Worm (Caenorhabditis elegans) whole organism, L3 larva: ENCODE measurements around the gene mdt-9.

Experiments used
- ZK546.5 ChIP-seq: sonication (generic microtip); optimal IDR thresholded peaks from 2 replicates; lab custom pipeline; 2017; ENCODE audit warnings: missing biosample characterization, missing genetic modification characterization
- aly-2 ChIP-seq: fragments of 150-350 bp; optimal IDR thresholded peaks from 2 replicates; lab custom pipeline; 2014; ENCODE audit warnings: missing biosample characterization, missing genetic modification characterization
- ama-1 ChIP-seq: fragments of 150-350 bp; optimal IDR thresholded peaks from 2 replicates; lab custom pipeline; 2018
- ceh-16 ChIP-seq: sonication (generic microtip); optimal IDR thresholded peaks from 2 replicates; lab custom pipeline; 2017; ENCODE audit warnings: missing biosample characterization, missing genetic modification characterization
- ceh-28 ChIP-seq: fragments of 150-350 bp; optimal IDR thresholded peaks from 2 replicates; lab custom pipeline; 2014; ENCODE audit warnings: missing biosample characterization, missing genetic modification reagents, missing genetic modification characterization
- ceh-82 ChIP-seq: fragments of 150-350 bp; optimal IDR thresholded peaks from 2 replicates; lab custom pipeline; 2014; ENCODE audit warnings: missing biosample characterization, missing genetic modification characterization
- ceh-9 ChIP-seq: sonication (generic microtip); optimal IDR thresholded peaks from 2 replicates; lab custom pipeline; 2018; ENCODE audit warnings: missing biosample characterization, missing genetic modification characterization
- daf-12 ChIP-seq: fragments of 150-350 bp; optimal IDR thresholded peaks from 2 replicates; lab custom pipeline; 2014; ENCODE audit warnings: missing biosample characterization, missing genetic modification reagents, missing genetic modification characterization
- egl-27 ChIP-seq: sonication (generic microtip); optimal IDR thresholded peaks from 4 replicates; lab custom pipeline; 2017; ENCODE audit warnings: missing biosample characterization, missing genetic modification reagents, missing genetic modification characterization
- egl-5 ChIP-seq: fragments of 150-350 bp; optimal IDR thresholded peaks from 2 replicates; lab custom pipeline; 2017; ENCODE audit warnings: missing biosample characterization, missing genetic modification reagents, missing genetic modification characterization, inconsistent platforms
- elt-1 ChIP-seq: fragments of 150-350 bp; optimal IDR thresholded peaks from 2 replicates; lab custom pipeline; 2014; ENCODE audit warnings: missing biosample characterization, missing genetic modification characterization
- elt-2 ChIP-seq: sonication (generic microtip); optimal IDR thresholded peaks from 2 replicates; lab custom pipeline; 2016; ENCODE audit warnings: missing genetic modification reagents, mild to moderate bottlenecking, missing genetic modification characterization, missing compliant biosample characterization
- elt-3 ChIP-seq, 3 experiments: fragments of 150-350 bp in 1 of 3; sonication (generic microtip) in 2 of 3; optimal IDR thresholded peaks; 2 replicates in 2 of 3; 4 replicates in 1 of 3; lab custom pipeline; 2014 to 2017; ENCODE audit warnings: missing biosample characterization in 3 of 3, missing genetic modification characterization in 3 of 3
- eor-1 ChIP-seq, 2 experiments: fragments of 150-350 bp; optimal IDR thresholded peaks; 2 replicates each; lab custom pipeline; 2014 to 2018; ENCODE audit warnings: missing biosample characterization in 2 of 2, missing genetic modification characterization in 2 of 2
- fkh-10 ChIP-seq: sonication (generic microtip); optimal IDR thresholded peaks from 2 replicates; lab custom pipeline; 2017; ENCODE audit warnings: missing biosample characterization, missing genetic modification reagents, missing genetic modification characterization
- fkh-2 ChIP-seq: fragments of 150-350 bp; optimal IDR thresholded peaks from 2 replicates; lab custom pipeline; 2014; ENCODE audit warnings: missing biosample characterization, missing genetic modification reagents, missing genetic modification characterization
- hmg-11 ChIP-seq: sonication (generic microtip); optimal IDR thresholded peaks from 2 replicates; lab custom pipeline; 2016; ENCODE audit warnings: missing genetic modification characterization, missing compliant biosample characterization
- jun-1 ChIP-seq: fragments of 150-350 bp; optimal IDR thresholded peaks from 2 replicates; lab custom pipeline; 2014; ENCODE audit warnings: missing biosample characterization, missing genetic modification reagents, missing genetic modification characterization
- mml-1 ChIP-seq: fragments of 150-350 bp; sonication (generic microtip); optimal IDR thresholded peaks from 3 replicates; lab custom pipeline; 2014; ENCODE audit warnings: missing biosample characterization, missing genetic modification characterization
- nfya-1 ChIP-seq: sonication (generic microtip); optimal IDR thresholded peaks from 2 replicates; lab custom pipeline; 2017; ENCODE audit warnings: missing genetic modification characterization, mild to moderate bottlenecking, missing compliant biosample characterization, antibody characterized with exemption, moderate library complexity; ENCODE audit not compliant: insufficient read depth
- nhr-11 ChIP-seq: fragments of 150-350 bp; optimal IDR thresholded peaks from 2 replicates; lab custom pipeline; 2014; ENCODE audit warnings: missing biosample characterization, missing genetic modification characterization
- nhr-23 ChIP-seq: fragments of 150-350 bp; optimal IDR thresholded peaks from 2 replicates; lab custom pipeline; 2014; ENCODE audit warnings: missing biosample characterization, missing genetic modification reagents, missing genetic modification characterization
- nhr-25 ChIP-seq: sonication (generic microtip); optimal IDR thresholded peaks from 2 replicates; lab custom pipeline; 2017; ENCODE audit warnings: missing biosample characterization, missing genetic modification characterization
- nhr-28 ChIP-seq: fragments of 150-350 bp; optimal IDR thresholded peaks from 2 replicates; lab custom pipeline; 2014; ENCODE audit warnings: missing biosample characterization, missing genetic modification characterization
- nhr-43 ChIP-seq: sonication (generic microtip); optimal IDR thresholded peaks from 2 replicates; lab custom pipeline; 2016; ENCODE audit warnings: mild to moderate bottlenecking, missing genetic modification characterization, missing compliant biosample characterization; ENCODE audit not compliant: poor library complexity, severe bottlenecking
- nhr-76 ChIP-seq: fragments of 150-350 bp; sonication (generic microtip); optimal IDR thresholded peaks from 5 replicates; lab custom pipeline; 2014; ENCODE audit warnings: missing biosample characterization, missing genetic modification characterization
- nhr-77 ChIP-seq: fragments of 150-350 bp; optimal IDR thresholded peaks from 2 replicates; lab custom pipeline; 2014; ENCODE audit warnings: missing biosample characterization, missing genetic modification characterization
- pha-4 ChIP-seq: fragments of 150-350 bp; optimal IDR thresholded peaks from 2 replicates; lab custom pipeline; 2014; ENCODE audit warnings: missing biosample characterization, missing genetic modification reagents, missing genetic modification characterization
- pqm-1 ChIP-seq: fragments of 150-350 bp; optimal IDR thresholded peaks from 2 replicates; lab custom pipeline; 2017; ENCODE audit warnings: missing biosample characterization, missing genetic modification characterization, inconsistent platforms
- sea-2 ChIP-seq: fragments of 150-350 bp; sonication (generic microtip); optimal IDR thresholded peaks from 4 replicates; lab custom pipeline; 2014; ENCODE audit warnings: missing biosample characterization, missing genetic modification reagents, missing genetic modification characterization
- snpc-4 ChIP-seq: fragments of 150-350 bp; optimal IDR thresholded peaks from 2 replicates; lab custom pipeline; 2014; ENCODE audit warnings: missing biosample characterization, missing genetic modification characterization
- tbx-2 ChIP-seq: sonication (generic microtip); optimal IDR thresholded peaks from 2 replicates; lab custom pipeline; 2016; ENCODE audit warnings: mild to moderate bottlenecking, missing genetic modification characterization, missing compliant biosample characterization
- unc-39 ChIP-seq: sonication (generic microtip); optimal IDR thresholded peaks from 4 replicates; lab custom pipeline; 2017; ENCODE audit warnings: missing biosample characterization, missing genetic modification characterization
- ztf-11 ChIP-seq: fragments of 150-350 bp; optimal IDR thresholded peaks from 2 replicates; lab custom pipeline; 2014; ENCODE audit warnings: missing biosample characterization, missing genetic modification characterization
- ztf-4 ChIP-seq: fragments of 150-350 bp; optimal IDR thresholded peaks from 2 replicates; lab custom pipeline; 2014; ENCODE audit warnings: missing biosample characterization, missing genetic modification characterization

Gene mdt-9

DNA sequence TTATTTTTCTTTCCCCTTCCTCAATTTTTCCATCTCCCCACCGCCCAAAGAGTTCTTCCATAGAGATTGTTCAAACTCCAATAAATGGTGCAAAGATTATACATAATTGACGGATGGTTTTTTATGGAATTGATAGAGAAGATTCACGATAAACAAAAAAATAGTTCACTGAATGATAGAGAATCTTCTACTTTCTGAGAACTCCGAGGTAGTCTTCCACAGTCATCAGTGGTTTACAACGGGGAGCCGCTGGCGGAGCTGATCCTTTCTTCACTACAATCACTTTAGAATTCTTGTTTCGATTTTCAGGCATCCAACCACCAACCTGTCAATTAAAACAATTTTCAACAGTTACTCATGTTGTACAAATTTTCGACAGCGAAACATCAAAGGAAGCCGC, 30.2 kb upstream of the mdt-9 start:
- TF ChIP-seq ztf-11 (no peak), jun-1 (tag; lab: Kevin White, UChicago) (no peak), sea-2 (GFP tag; lab: Kevin White, UChicago) (no peak), nhr-77 (no peak), nhr-76 (tag; lab: Kevin White, UChicago) (no peak), nhr-25 (tag; lab: Kevin White, UChicago) (no peak), nfya-1 (tag; lab: Kevin White, UChicago) (no peak), fkh-2 (no peak), mml-1 (tag; lab: Kevin White, UChicago) (no peak), daf-12 (tag; lab: Kevin White, UChicago) (no peak), elt-2 (no peak), eor-1 (tag; optimal IDR thresholded peaks at IDR 0.05; lab: Kevin White, UChicago) (no peak), egl-27 (no peak), tbx-2 (tag; lab: Kevin White, UChicago) (no peak), ama-1 (no peak), egl-5 (tag; lab: Kevin White, UChicago) (no peak), nhr-43 (tag; lab: Kevin White, UChicago) (no peak)

DNA sequence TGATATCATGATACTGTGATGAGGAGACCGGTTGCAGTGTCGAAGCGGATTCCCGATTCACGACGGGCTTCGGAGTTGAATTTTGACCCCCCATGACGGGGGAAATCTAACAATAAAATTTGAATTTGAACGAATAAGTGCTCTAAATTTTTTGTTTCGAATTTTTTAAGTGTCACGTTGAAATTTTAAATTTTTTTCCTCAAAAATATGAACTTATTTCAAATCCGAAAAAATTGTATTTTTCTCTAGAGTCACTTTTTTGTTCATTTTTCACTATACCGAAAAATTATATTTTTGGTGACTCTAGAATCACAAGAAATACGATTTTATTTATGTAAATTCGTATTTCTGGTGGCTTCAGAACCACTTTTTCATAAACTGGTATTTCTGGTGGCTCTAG, 27.7 kb upstream of the mdt-9 start, which contains the start of gene W02A2.8:
TSS of gene W02A2.8 (minus strand) at position 101 of the 400 bp plus-strand sequence.
- TF ChIP-seq elt-3 (tag; optimal IDR thresholded peaks at IDR 0.05; lab: Kevin White, UChicago) = no peak

DNA sequence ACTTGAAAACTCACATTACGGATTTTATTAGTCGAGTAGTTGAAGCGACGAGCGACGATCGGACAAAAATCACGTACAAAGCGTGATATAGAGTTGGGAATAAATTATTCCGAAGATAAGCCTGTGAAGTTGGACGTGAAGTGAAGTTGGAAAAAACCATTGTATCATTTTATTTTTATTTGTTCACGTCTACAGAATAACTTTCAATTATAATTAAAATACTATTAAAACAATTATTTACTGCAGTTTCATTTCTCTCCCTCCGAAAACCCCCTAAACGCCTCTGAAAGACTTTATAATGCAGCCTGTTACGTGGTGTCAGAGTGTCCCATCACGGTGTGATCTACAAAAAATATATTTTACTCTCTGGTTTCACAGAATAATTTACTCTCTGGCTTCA, 26.0 kb upstream of the mdt-9 start, which contains the start of gene Y62E10A.3:
TSS of gene Y62E10A.3 (minus strand) at position 101 of the 400 bp plus-strand sequence.
- TF ChIP-seq aly-2 (tag; lab: Kevin White, UChicago) (no peak), nhr-77 (no peak), pqm-1 (tag; lab: Kevin White, UChicago) (no peak), sea-2 (GFP tag; lab: Kevin White, UChicago) (no peak), hmg-11 (tag; lab: Kevin White, UChicago) (no peak), ztf-11 (no peak), ceh-28 (tag; lab: Kevin White, UChicago) (no peak), fkh-10 (GFP tag; lab: Kevin White, UChicago) (no peak), elt-2 (no peak), ceh-9 (tag; lab: Kevin White, UChicago) (no peak), elt-1 (no peak), ztf-4 (tag; lab: Kevin White, UChicago) (no peak), nhr-25 (tag; lab: Kevin White, UChicago) (no peak), nhr-23 (no peak), ZK546.5 (no peak), nhr-11 (tag; lab: Kevin White, UChicago) (no peak)

DNA sequence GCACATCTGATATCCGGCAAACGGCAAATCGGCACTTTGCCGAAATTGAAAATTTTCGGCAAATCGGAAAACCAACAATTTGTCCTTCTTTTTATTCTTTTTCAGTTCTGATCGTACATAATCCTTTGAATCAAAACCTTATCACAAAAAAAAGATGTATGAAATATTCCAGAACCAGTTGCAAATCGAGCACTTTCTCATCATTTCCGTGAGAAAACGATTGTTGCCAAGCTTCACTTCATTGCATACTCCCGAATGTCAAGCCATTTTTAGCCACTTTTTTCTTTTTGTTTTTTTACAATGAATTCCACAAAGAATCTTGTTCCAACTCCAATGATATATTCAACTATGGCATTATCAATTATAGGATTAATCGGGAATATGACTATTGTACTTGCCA, 21.3 kb upstream of the mdt-9 start, which contains the start of gene srsx-25:
TSS of gene srsx-25 (plus strand) at position 301 of the 400 bp plus-strand sequence.
- TF ChIP-seq pha-4 (tag; lab: Kevin White, UChicago) = no peak
- TF ChIP-seq tbx-2 (tag; lab: Kevin White, UChicago) = no peak
- TF ChIP-seq fkh-10 (GFP tag; lab: Kevin White, UChicago) = no peak
- TF ChIP-seq unc-39 (tag; lab: Kevin White, UChicago) = no peak
- no peak for TF ChIP-seq nhr-25 (tag; lab: Kevin White, UChicago)
- TF ChIP-seq ceh-16 (tag; lab: Kevin White, UChicago) = no peak
- TF ChIP-seq nhr-23 = no peak
- TF ChIP-seq nfya-1 (tag; lab: Kevin White, UChicago) = no peak
- TF ChIP-seq nhr-28 (tag; lab: Kevin White, UChicago) = no peak
- no peak for TF ChIP-seq mml-1 (tag; lab: Kevin White, UChicago)
- no peak for TF ChIP-seq snpc-4 (tag; lab: Kevin White, UChicago)
- no peak for TF ChIP-seq pqm-1 (tag; lab: Kevin White, UChicago)
- no peak for TF ChIP-seq ceh-82 (tag; lab: Kevin White, UChicago)
- no peak for TF ChIP-seq ztf-11
- no peak for TF ChIP-seq daf-12 (tag; lab: Kevin White, UChicago)
